Worm (Caenorhabditis elegans) whole organism, mixed stage, embryonic: ENCODE measurements around the gene spp-2.

Experiments
- lin-13 ChIP-seq: fragments of 150-350 bp; optimal IDR thresholded peaks from 2 replicates; lab custom pipeline; 2014; ENCODE audit warnings: missing biosample characterization, missing genetic modification characterization
- sptf-1 ChIP-seq: sonication (generic microtip); optimal IDR thresholded peaks from 2 replicates; lab custom pipeline; 2017; ENCODE audit warnings: mild to moderate bottlenecking, missing genetic modification characterization, moderate library complexity, missing compliant biosample characterization
- ztf-11 ChIP-seq: fragments of 150-350 bp; optimal IDR thresholded peaks from 2 replicates; lab custom pipeline; 2014; ENCODE audit warnings: missing biosample characterization, missing genetic modification characterization

DNA sequence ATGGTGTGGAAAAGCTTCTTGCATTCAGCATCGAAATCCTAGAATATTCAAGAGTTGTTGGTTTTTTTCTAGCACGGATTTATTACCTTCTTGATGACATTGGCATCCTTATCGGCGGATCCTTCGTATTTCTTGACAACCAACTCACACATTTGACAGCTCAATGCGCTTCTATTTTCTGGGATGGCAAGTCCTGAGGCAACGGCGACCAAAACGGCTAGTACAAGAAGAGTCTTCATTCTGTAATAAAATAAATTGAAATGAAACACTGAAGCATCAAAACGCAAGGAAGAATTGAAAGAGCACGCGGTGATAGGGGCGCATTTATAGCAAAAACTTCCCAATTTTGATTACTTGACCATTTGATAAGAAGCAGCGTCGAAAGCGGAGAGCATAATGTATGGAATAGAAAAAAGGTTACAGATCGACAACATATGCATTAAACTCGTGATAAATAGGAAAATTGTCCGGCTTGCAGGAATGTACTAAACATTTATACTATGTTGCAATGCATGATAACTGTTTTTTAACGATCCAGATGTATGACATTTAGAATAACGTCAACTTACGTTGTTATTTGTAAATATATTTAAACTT is 3.6 kb upstream of the spp-2 start, which contains the start of gene spp-5:
- no peak for TF ChIP-seq ztf-11 (tag; lab: Kevin White, UChicago)
- no peak for TF ChIP-seq lin-13 (tag; lab: Kevin White, UChicago)
- TF ChIP-seq sptf-1 (tag; lab: Kevin White, UChicago): no peak
